Fruit fly (Drosophila melanogaster): Measurements from ENCODE around the gene rux.

The rux gene

DNA sequence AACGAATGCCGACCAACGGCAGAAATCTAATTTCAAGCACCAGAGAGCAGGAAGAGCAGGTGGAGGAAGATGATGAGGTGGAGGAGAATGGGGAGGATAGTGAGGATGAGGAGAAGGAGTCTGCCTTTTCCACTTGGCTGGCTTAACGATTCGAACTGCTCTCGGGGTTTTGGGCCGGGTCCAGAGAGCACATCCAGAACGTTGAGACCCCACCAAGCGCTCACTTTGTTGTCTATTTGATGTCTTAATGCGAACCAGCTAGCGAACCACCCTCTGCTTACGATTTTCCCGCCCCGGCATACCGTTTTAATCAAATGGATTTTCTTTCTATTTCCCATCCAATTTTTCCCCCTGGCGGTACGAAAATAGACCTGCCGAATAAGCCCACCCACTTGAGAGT lies 2.9 kb downstream of the rux start:
- TF ChIP-seq CG32121 (GFP tag; IDR thresholded peaks at IDR 0.05) (no peak), CG17806 (tag; optimal IDR thresholded peaks at IDR 0.05) (no peak), rn (GFP tag; IDR thresholded peaks at IDR 0.05) (no peak), CG13204 (GFP tag; optimal IDR thresholded peaks at IDR 0.05) (no peak), Snoo (tag; optimal IDR thresholded peaks at IDR 0.05) (no peak), Pif1B (GFP tag; optimal IDR thresholded peaks at IDR 0.05) (no peak), CG15710 (tag; optimal IDR thresholded peaks at IDR 0.05) (no peak), CG12605 (GFP tag; IDR thresholded peaks at IDR 0.05) (no peak), CG8159 (tag; optimal IDR thresholded peaks at IDR 0.05) (no peak), CG14655 (GFP tag; optimal IDR thresholded peaks at IDR 0.05) (no peak), EcR (GFP tag; optimal IDR thresholded peaks at IDR 0.05) (no peak), CG34367 (tag; optimal IDR thresholded peaks at IDR 0.05) (no peak), CG4496 (GFP tag; IDR thresholded peaks at IDR 0.05) (no peak), CG10348 (GFP tag; IDR thresholded peaks at IDR 0.05) (no peak), gl (tag; optimal IDR thresholded peaks at IDR 0.05) (no peak), Pif1A (GFP tag; optimal IDR thresholded peaks at IDR 0.05) (no peak), fd96Ca (GFP tag; IDR thresholded peaks at IDR 0.05) (no peak)

DNA sequence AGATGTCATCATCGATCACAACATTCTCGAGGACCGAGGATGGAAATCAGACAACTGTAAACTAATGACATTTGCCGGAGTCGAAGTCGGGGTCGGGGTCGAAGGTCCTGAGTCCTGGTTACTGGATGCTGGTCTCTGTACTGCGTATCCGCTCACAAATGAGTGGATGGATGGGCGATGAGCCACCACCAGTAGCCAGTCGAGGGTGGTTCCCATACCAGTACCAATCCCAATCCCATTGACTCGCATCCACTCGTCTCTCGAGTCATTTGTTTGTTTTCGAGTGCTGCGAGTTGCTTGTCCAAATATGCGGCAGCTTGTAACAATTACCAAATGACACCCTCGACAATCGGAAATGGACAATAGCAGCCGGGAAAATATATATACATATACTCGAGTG lies 4.8 kb downstream of the rux start:
- no peak for TF ChIP-seq Pif1B (GFP tag; optimal IDR thresholded peaks at IDR 0.05)
- TF ChIP-seq CG12605 (GFP tag; IDR thresholded peaks at IDR 0.05), result no peak
- no peak for TF ChIP-seq Pif1A (GFP tag; optimal IDR thresholded peaks at IDR 0.05)
- TF ChIP-seq D1 (tag; optimal IDR thresholded peaks at IDR 0.05), result no peak
- TF ChIP-seq Ets98B (GFP tag; IDR thresholded peaks at IDR 0.05), result no peak
- no peak for TF ChIP-seq CG34367 (tag; optimal IDR thresholded peaks at IDR 0.05)
- TF ChIP-seq CG8301 (tag; optimal IDR thresholded peaks at IDR 0.05), result no peak
- no peak for TF ChIP-seq CG4496 (GFP tag; IDR thresholded peaks at IDR 0.05)

DNA sequence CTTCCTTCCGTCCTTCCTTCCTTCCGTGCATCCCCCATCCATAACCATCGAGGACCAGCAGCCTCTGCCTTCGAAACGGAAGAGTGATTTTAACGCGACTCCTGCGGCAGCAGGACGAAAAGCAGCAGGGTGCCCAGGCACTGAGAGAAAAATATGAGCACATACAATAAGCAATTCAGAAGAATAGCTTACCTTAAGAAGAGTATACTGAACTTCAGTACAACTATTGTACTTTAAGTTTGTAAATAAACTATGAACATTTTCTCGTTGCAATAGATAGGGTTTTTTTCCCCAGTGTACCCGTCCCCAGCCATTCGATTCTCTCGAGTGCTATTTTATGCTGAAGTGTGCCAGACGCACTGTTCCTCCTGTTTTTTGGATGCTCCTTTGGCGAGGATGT lies 5.9 kb downstream of the rux start:
- TF ChIP-seq Pif1B (GFP tag; optimal IDR thresholded peaks at IDR 0.05), result no peak
- TF ChIP-seq rn (GFP tag; IDR thresholded peaks at IDR 0.05), result no peak
- no peak for TF ChIP-seq CG8301 (tag; optimal IDR thresholded peaks at IDR 0.05)
- peak; percentile 38 for TF ChIP-seq Snoo (tag; optimal IDR thresholded peaks at IDR 0.05)
- peak; percentile 17 for TF ChIP-seq CG34367 (tag; optimal IDR thresholded peaks at IDR 0.05)
- TF ChIP-seq CG4496 (GFP tag; IDR thresholded peaks at IDR 0.05), result peak; percentile 58; the same call in 2 of the 3 replicates
- TF ChIP-seq CG17806 (tag; optimal IDR thresholded peaks at IDR 0.05), result peak; percentile 29
- no peak for TF ChIP-seq fd96Ca (GFP tag; IDR thresholded peaks at IDR 0.05)
- peak; percentile 21 for TF ChIP-seq Pif1A (GFP tag; optimal IDR thresholded peaks at IDR 0.05)
- peak; percentile 19 for TF ChIP-seq CG9948 (tag; optimal IDR thresholded peaks at IDR 0.05)
- TF ChIP-seq CG8159 (tag; optimal IDR thresholded peaks at IDR 0.05), result peak; percentile 63
- TF ChIP-seq CG15710 (tag; optimal IDR thresholded peaks at IDR 0.05), result peak; percentile 49

DNA sequence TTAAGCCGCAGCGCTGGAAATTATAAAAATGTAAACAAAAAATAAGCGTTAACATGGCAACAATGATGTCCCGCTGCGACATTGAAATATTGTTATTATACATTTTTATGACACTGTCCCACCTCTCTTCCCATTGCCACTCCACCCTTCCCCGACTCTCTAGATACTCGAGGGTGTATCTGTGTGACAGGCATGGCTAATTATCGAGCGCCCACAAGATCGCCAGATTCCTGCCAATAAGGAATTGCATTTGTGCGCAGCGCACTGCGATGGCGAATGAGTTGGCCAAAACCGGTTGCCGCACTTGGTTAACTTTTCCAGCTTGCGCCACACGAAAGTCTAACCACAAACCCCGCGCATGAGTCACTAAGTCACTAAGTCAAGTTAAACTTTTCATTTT lies 7.0 kb downstream of the rux start:
- TF ChIP-seq fd96Ca (GFP tag; IDR thresholded peaks at IDR 0.05), result no peak
- TF ChIP-seq Ets98B (GFP tag; IDR thresholded peaks at IDR 0.05), result no peak
- peak; percentile 29; the same call in 1 of the 3 replicates for TF ChIP-seq CG4496 (GFP tag; IDR thresholded peaks at IDR 0.05)
- no peak for TF ChIP-seq CG13204 (GFP tag; optimal IDR thresholded peaks at IDR 0.05)

DNA sequence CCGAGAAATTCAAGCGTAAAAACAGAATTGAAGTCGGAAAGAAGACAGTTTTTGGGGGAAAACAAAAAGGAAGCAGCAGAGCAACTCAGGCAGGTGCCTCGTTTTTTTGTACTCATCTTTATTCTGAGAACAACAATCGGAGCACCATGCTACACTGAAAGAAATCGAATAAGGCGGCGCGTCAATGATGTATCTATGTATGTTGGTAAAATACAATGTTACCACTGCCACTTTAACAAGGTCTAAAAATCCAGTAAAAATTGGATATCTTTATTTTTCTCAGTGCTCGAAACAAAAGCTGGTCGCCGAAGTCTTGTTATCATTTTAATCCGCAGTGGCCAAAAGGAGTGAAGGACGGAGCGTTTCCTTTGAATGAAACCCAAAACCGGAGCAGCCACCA lies 7.6 kb downstream of the rux start:
- no peak for TF ChIP-seq CG14655 (GFP tag; optimal IDR thresholded peaks at IDR 0.05)
- TF ChIP-seq rn (GFP tag; IDR thresholded peaks at IDR 0.05), result no peak
- peak; percentile 43 for TF ChIP-seq Snoo (tag; optimal IDR thresholded peaks at IDR 0.05)
- TF ChIP-seq CG17806 (tag; optimal IDR thresholded peaks at IDR 0.05), result peak; percentile 15
- peak; percentile 6 for TF ChIP-seq CG8159 (tag; optimal IDR thresholded peaks at IDR 0.05)
- TF ChIP-seq Pif1B (GFP tag; optimal IDR thresholded peaks at IDR 0.05), result peak; percentile 13
- no peak for TF ChIP-seq CG15710 (tag; optimal IDR thresholded peaks at IDR 0.05)
- TF ChIP-seq Ets98B (GFP tag; IDR thresholded peaks at IDR 0.05), result no peak

DNA sequence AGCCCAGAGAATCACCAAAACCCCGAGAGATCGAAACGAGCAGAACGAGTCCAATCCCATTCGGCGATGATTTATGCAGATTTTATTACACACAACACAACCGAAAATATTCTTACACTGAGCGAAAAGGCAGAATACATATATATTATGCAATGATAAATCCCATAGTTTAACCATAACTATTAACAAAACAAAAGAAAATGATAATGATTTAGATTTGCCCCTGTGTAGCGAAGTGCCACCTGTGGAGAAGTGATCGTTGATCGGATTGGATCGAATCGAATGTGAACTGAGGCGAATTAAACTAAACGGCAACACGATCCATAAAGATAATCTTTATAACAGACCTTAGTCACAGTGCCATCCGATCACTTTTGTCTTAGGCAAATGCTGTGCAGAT lies 8.6 kb downstream of the rux start:
- TF ChIP-seq CG12605 (GFP tag; IDR thresholded peaks at IDR 0.05) (no peak), Pif1A (GFP tag; optimal IDR thresholded peaks at IDR 0.05) (no peak), CG10348 (GFP tag; IDR thresholded peaks at IDR 0.05) (no peak), rn (GFP tag; IDR thresholded peaks at IDR 0.05) (no peak), CG34367 (tag; optimal IDR thresholded peaks at IDR 0.05) (no peak), CG13204 (GFP tag; optimal IDR thresholded peaks at IDR 0.05) (no peak), Snoo (tag; optimal IDR thresholded peaks at IDR 0.05) (no peak), gl (tag; optimal IDR thresholded peaks at IDR 0.05) (no peak), Ets98B (GFP tag; IDR thresholded peaks at IDR 0.05) (no peak), fd96Ca (GFP tag; IDR thresholded peaks at IDR 0.05) (no peak), CG15710 (tag; optimal IDR thresholded peaks at IDR 0.05) (no peak), CG8301 (tag; optimal IDR thresholded peaks at IDR 0.05) (no peak), CG4496 (GFP tag; IDR thresholded peaks at IDR 0.05) (no peak), D1 (tag; optimal IDR thresholded peaks at IDR 0.05) (no peak)

DNA sequence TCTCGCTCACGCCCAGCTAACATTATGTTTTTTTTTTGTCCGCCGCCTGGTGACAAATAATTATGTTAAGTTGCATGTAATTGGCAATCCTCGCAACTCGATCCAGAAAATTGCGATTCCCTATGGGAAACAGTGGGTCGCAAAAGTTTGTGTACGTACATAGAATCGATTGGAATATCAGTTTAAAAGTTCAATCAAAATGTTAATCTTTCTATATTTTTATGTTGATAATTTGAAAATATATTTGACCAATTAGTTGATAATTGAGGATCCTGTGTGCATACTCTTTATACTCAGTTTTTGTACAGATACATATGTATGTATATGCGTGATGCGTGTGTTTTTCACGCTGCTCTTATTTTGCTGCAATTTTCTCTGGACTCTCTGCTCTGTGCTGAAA lies 9.8 kb downstream of the rux start:
- peak; percentile 87 for TF ChIP-seq CG4496 (GFP tag; IDR thresholded peaks at IDR 0.05)
- peak; percentile 53 for TF ChIP-seq Pif1B (GFP tag; optimal IDR thresholded peaks at IDR 0.05)
- TF ChIP-seq CG9948 (tag; optimal IDR thresholded peaks at IDR 0.05), result peak; percentile 54
- no peak for TF ChIP-seq D1 (tag; optimal IDR thresholded peaks at IDR 0.05)
- TF ChIP-seq Pif1A (GFP tag; optimal IDR thresholded peaks at IDR 0.05), result peak; percentile 58
- TF ChIP-seq fd96Ca (GFP tag; IDR thresholded peaks at IDR 0.05), result peak; percentile 31; the same call in 1 of the 3 replicates
- TF ChIP-seq CG8301 (tag; optimal IDR thresholded peaks at IDR 0.05), result peak; percentile 56
- peak; percentile 51; the same call in 1 of the 2 replicates for TF ChIP-seq CG32121 (GFP tag; IDR thresholded peaks at IDR 0.05)
- TF ChIP-seq gl (tag; optimal IDR thresholded peaks at IDR 0.05), result peak; percentile 43
- peak; percentile 65 for TF ChIP-seq CG14655 (GFP tag; optimal IDR thresholded peaks at IDR 0.05)
- TF ChIP-seq Snoo (tag; optimal IDR thresholded peaks at IDR 0.05), result peak; percentile 34
- peak; percentile 72 for TF ChIP-seq Ets98B (GFP tag; IDR thresholded peaks at IDR 0.05)
- TF ChIP-seq CG10348 (GFP tag; IDR thresholded peaks at IDR 0.05), result no peak
- 0 out of 2 replicates have a peak, but pooled peaks have one; percentile 16 for TF ChIP-seq rn (GFP tag; IDR thresholded peaks at IDR 0.05)
- peak; percentile 56 for TF ChIP-seq CG34367 (tag; optimal IDR thresholded peaks at IDR 0.05)
- peak; percentile 75 for TF ChIP-seq CG8159 (tag; optimal IDR thresholded peaks at IDR 0.05)
- TF ChIP-seq CG15710 (tag; optimal IDR thresholded peaks at IDR 0.05), result peak; percentile 71
- TF ChIP-seq CG12605 (GFP tag; IDR thresholded peaks at IDR 0.05), result peak; percentile 68
- peak; percentile 27 for TF ChIP-seq CG13204 (GFP tag; optimal IDR thresholded peaks at IDR 0.05)
- TF ChIP-seq EcR (GFP tag; optimal IDR thresholded peaks at IDR 0.05), result no peak
- peak; percentile 64 for TF ChIP-seq CG17806 (tag; optimal IDR thresholded peaks at IDR 0.05)
